Worm (Caenorhabditis elegans) whole organism, young adult: ENCODE measurements around the gene ZK105.11.

Experiments used
- B0035.1 ChIP-seq: sonication (generic microtip); optimal IDR thresholded peaks from 2 replicates; lab custom pipeline; 2016; ENCODE audit warnings: missing genetic modification characterization, mild to moderate bottlenecking, missing compliant biosample characterization, missing genotype, missing genetic modification reagents
- F22D6.2 ChIP-seq: sonication (generic microtip); optimal IDR thresholded peaks from 2 replicates; lab custom pipeline; 2016; ENCODE audit warnings: mild to moderate bottlenecking, missing genetic modification characterization, missing compliant biosample characterization
- F49E8.2 ChIP-seq: sonication (generic microtip); optimal IDR thresholded peaks from 3 replicates; lab custom pipeline; 2017; ENCODE audit warnings: missing genetic modification characterization, mild to moderate bottlenecking, missing compliant biosample characterization, antibody characterized with exemption, moderate library complexity; ENCODE audit not compliant: insufficient read depth
- F57A8.1 ChIP-seq: fragments of 200-800 bp; sonication (Bioruptor generic); optimal IDR thresholded peaks from 2 replicates; lab custom pipeline; 2018; ENCODE audit warnings: mild to moderate bottlenecking, missing genetic modification characterization, moderate library complexity, missing compliant biosample characterization
- F57C9.4 ChIP-seq: sonication (generic microtip); optimal IDR thresholded peaks from 2 replicates; lab custom pipeline; 2017; ENCODE audit warnings: mild to moderate bottlenecking, missing genetic modification characterization, missing compliant biosample characterization
- K12H6.12 ChIP-seq: fragments of 200-800 bp; sonication (Bioruptor generic); optimal IDR thresholded peaks from 2 replicates; lab custom pipeline; 2018; ENCODE audit warnings: mild to moderate bottlenecking, missing genetic modification characterization, missing compliant biosample characterization
- T07F8.4 ChIP-seq: sonication (generic microtip); optimal IDR thresholded peaks from 2 replicates; lab custom pipeline; 2016; ENCODE audit warnings: mild to moderate bottlenecking, missing genetic modification characterization, moderate library complexity, missing compliant biosample characterization
- atf-7 ChIP-seq: sonication (generic microtip); optimal IDR thresholded peaks from 2 replicates; lab custom pipeline; 2017; ENCODE audit warnings: mild to moderate bottlenecking, missing genetic modification characterization, missing compliant biosample characterization
- attf-3 ChIP-seq: fragments of 200-800 bp; sonication (Bioruptor generic); conservative IDR thresholded peaks from 2 replicates; pipeline ENCODE4 v1.3.6; 2022; ENCODE audit warnings: missing genetic modification reagents, missing genetic modification characterization, missing compliant biosample characterization
- cebp-2 ChIP-seq: fragments of 200-800 bp; sonication (Bioruptor generic); IDR thresholded peaks from 2 replicates; pipeline ENCODE4 v1.3.6; 2022; ENCODE audit warnings: missing genetic modification characterization, missing compliant biosample characterization
- ceh-100 ChIP-seq: fragments of 200-800 bp; sonication (Bioruptor generic); IDR thresholded peaks from 2 replicates; pipeline ENCODE4 v1.3.6; 2022; ENCODE audit warnings: missing genetic modification reagents, missing genetic modification characterization, missing compliant biosample characterization
- ceh-27 ChIP-seq: fragments of 200-800 bp; sonication (Bioruptor generic); optimal IDR thresholded peaks from 2 replicates; lab custom pipeline; 2018; ENCODE audit warnings: mild to moderate bottlenecking, missing genetic modification characterization, moderate library complexity, missing compliant biosample characterization
- ceh-79 ChIP-seq: sonication (generic microtip); optimal IDR thresholded peaks from 2 replicates; lab custom pipeline; 2017; ENCODE audit warnings: mild to moderate bottlenecking, missing genetic modification characterization, missing compliant biosample characterization
- die-1 ChIP-seq: sonication (generic microtip); optimal IDR thresholded peaks from 2 replicates; lab custom pipeline; 2016; ENCODE audit warnings: missing genotype, mild to moderate bottlenecking, missing genetic modification characterization, missing compliant biosample characterization
- ets-4 ChIP-seq: fragments of 200-800 bp; sonication (Bioruptor generic); optimal IDR thresholded peaks from 2 replicates; lab custom pipeline; 2018; ENCODE audit warnings: mild to moderate bottlenecking, missing genetic modification characterization, missing compliant biosample characterization
- hlh-26 ChIP-seq: fragments of 200-800 bp; sonication (Bioruptor generic); conservative IDR thresholded peaks from 2 replicates; pipeline ENCODE4 v1.3.6; 2022; ENCODE audit warnings: missing genetic modification reagents, missing genetic modification characterization, missing compliant biosample characterization
- hmg-20 ChIP-seq: fragments of 200-800 bp; sonication (Bioruptor generic); IDR thresholded peaks from 2 replicates; pipeline ENCODE4 v1.3.6; 2022; ENCODE audit warnings: missing genetic modification reagents, missing genetic modification characterization, missing compliant biosample characterization
- nfya-1 ChIP-seq: sonication (generic microtip); optimal IDR thresholded peaks from 2 replicates; lab custom pipeline; 2017; ENCODE audit warnings: antibody characterized with exemption, missing compliant biosample characterization, missing genetic modification characterization, borderline replicate concordance; ENCODE audit not compliant: insufficient read depth
- nfyb-1 ChIP-seq: fragments of 200-800 bp; sonication (Bioruptor generic); IDR thresholded peaks from 2 replicates; pipeline ENCODE4 v1.3.6; 2022; ENCODE audit warnings: missing genetic modification reagents, missing genetic modification characterization, missing compliant biosample characterization
- nhr-179 ChIP-seq: sonication (generic microtip); optimal IDR thresholded peaks from 2 replicates; lab custom pipeline; 2016; ENCODE audit warnings: mild to moderate bottlenecking, missing genetic modification characterization, missing compliant biosample characterization
- nhr-80 ChIP-seq: sonication (generic microtip); optimal IDR thresholded peaks from 2 replicates; lab custom pipeline; 2016; ENCODE audit warnings: missing genetic modification characterization, missing compliant biosample characterization
- repo-1 ChIP-seq: sonication (generic microtip); optimal IDR thresholded peaks from 2 replicates; lab custom pipeline; 2017; ENCODE audit warnings: mild to moderate bottlenecking, missing genetic modification characterization, missing compliant biosample characterization
- sdz-38 ChIP-seq: sonication (generic microtip); optimal IDR thresholded peaks from 2 replicates; lab custom pipeline; 2016; ENCODE audit warnings: missing genotype, missing genetic modification characterization, missing compliant biosample characterization
- sea-2 ChIP-seq: fragments of 200-800 bp; sonication (Bioruptor generic); IDR thresholded peaks from 2 replicates; pipeline ENCODE4 v1.3.6; 2022; ENCODE audit warnings: missing genetic modification characterization, missing compliant biosample characterization
- snpc-3.4 ChIP-seq: sonication (generic microtip); optimal IDR thresholded peaks from 2 replicates; lab custom pipeline; 2017; ENCODE audit warnings: missing genetic modification characterization, mild to moderate bottlenecking, missing compliant biosample characterization, antibody characterized with exemption, moderate library complexity, missing genotype, missing genetic modification reagents
- snpc-4 ChIP-seq, 5 experiments: fragments of 150-350 bp in 1 of 5; sonication (generic microtip) in 4 of 5; optimal IDR thresholded peaks; 2 replicates each; lab custom pipeline; 2014 to 2018; ENCODE audit warnings: missing genetic modification characterization in 5 of 5, missing biosample characterization in 3 of 5, antibody characterized with exemption in 2 of 5, mild to moderate bottlenecking in 2 of 5, missing compliant biosample characterization in 2 of 5, missing genotype in 2 of 5, moderate library complexity in 2 of 5, missing genetic modification reagents in 1 of 5
- somi-1 ChIP-seq: fragments of 200-800 bp; sonication (Bioruptor generic); optimal IDR thresholded peaks from 2 replicates; lab custom pipeline; 2018; ENCODE audit warnings: mild to moderate bottlenecking, missing genetic modification characterization, missing compliant biosample characterization
- tlf-1 ChIP-seq: fragments of 200-800 bp; sonication (Bioruptor generic); optimal IDR thresholded peaks from 2 replicates; lab custom pipeline; 2018; ENCODE audit warnings: mild to moderate bottlenecking, missing genetic modification characterization, missing compliant biosample characterization
- zfh-2 ChIP-seq: fragments of 200-800 bp; sonication (Bioruptor generic); conservative IDR thresholded peaks from 2 replicates; pipeline ENCODE4 v1.3.6; 2022; ENCODE audit warnings: missing genetic modification reagents, missing genetic modification characterization, missing compliant biosample characterization
- ztf-26 ChIP-seq: sonication (generic microtip); optimal IDR thresholded peaks from 2 replicates; lab custom pipeline; 2017; ENCODE audit warnings: missing genetic modification characterization, missing compliant biosample characterization

The ZK105.11 gene

ce11 chrV:7690637-7691036 is 17.8 kb downstream of the ZK105.11 start:
- TF ChIP-seq F49E8.2 (tag; lab: Kevin White, UChicago) (no peak), sdz-38 (tag; lab: Kevin White, UChicago) (no peak), ceh-79 (tag; lab: Kevin White, UChicago) (no peak), repo-1 (tag; lab: Kevin White, UChicago) (no peak), tlf-1 (GFP tag; lab: Kevin White, UChicago) (no peak), ceh-27 (GFP tag; lab: Kevin White, UChicago) (no peak), cebp-2 (no peak), nfya-1 (tag; lab: Kevin White, UChicago) (no peak), K12H6.12 (tag; lab: Kevin White, UChicago) (no peak)

ce11 chrV:7689888-7690287 is 18.5 kb downstream of the ZK105.11 start, which contains the start of gene C12D5.9:
TSS of gene C12D5.9 (minus strand) at chrV:7689988.
- TF ChIP-seq sea-2 (GFP tag; lab: Robert Waterston, UW) (no peak), attf-3 (GFP tag; lab: Robert Waterston, UW) (no peak), nfyb-1 (GFP tag; lab: Robert Waterston, UW) (no peak), F49E8.2 (tag; lab: Kevin White, UChicago) (no peak), nhr-179 (tag; lab: Kevin White, UChicago) (no peak)

DNA sequence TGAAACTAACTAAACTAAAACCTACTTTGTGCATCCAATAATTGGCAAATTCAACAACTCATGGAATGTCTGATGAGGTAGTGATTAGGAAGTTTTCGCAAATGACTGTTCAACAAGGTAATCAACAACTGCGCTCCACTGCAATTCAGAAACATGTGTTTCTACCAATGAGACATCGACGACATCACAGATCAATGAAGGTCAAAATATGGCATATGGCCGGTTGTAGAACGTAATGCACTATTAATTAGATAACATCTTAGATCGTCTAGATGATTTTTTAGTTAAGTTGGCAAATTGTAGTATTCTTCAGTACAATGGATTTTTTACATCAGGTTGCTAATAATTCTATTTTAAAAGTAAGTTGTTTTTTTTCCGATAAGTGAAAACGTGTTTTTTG is 22.2 kb downstream of the ZK105.11 start, which contains the start of the genes nhr-94 and nhr-152:
nhr-94 (minus strand) TSS at position 147 of the 400 bp plus-strand sequence.
nhr-152 (plus strand) TSS at position 162 of the 400 bp plus-strand sequence.
- no peak for TF ChIP-seq hlh-26 (GFP tag; lab: Robert Waterston, UW)
- no peak for TF ChIP-seq F57A8.1
- no peak for TF ChIP-seq T07F8.4
- no peak for TF ChIP-seq ztf-26 (tag; lab: Kevin White, UChicago)
- no peak for TF ChIP-seq die-1 (tag; lab: Kevin White, UChicago)
- TF ChIP-seq B0035.1: no peak
- no peak for TF ChIP-seq atf-7 (tag; lab: Kevin White, UChicago)
- TF ChIP-seq somi-1 (GFP tag; lab: Kevin White, UChicago): no peak
- no peak for TF ChIP-seq sea-2 (GFP tag; lab: Robert Waterston, UW)
- TF ChIP-seq F57C9.4 (tag; lab: Kevin White, UChicago): no peak

ce11 chrV:7683907-7684655 is 24.3 kb downstream of the ZK105.11 start, which contains the start of gene sre-11:
TSS of gene sre-11 (minus strand) at chrV:7683957.
- TF ChIP-seq ceh-100 (GFP tag; lab: Robert Waterston, UW): no peak
- no peak for TF ChIP-seq snpc-4 (GFP tag; optimal IDR thresholded peaks at IDR 0.05; lab: Kevin White, UChicago)
- no peak for TF ChIP-seq snpc-4 (tag; optimal IDR thresholded peaks at IDR 0.05; lab: Kevin White, UChicago)
- TF ChIP-seq ets-4 (GFP tag; lab: Kevin White, UChicago): no peak
- TF ChIP-seq F49E8.2 (tag; lab: Kevin White, UChicago): no peak
- TF ChIP-seq F22D6.2 (tag; lab: Kevin White, UChicago): no peak
- no peak for TF ChIP-seq hmg-20
- no peak for TF ChIP-seq snpc-3.4 (tag; lab: Kevin White, UChicago)
- TF ChIP-seq zfh-2: no peak
- no peak for TF ChIP-seq nhr-80 (tag; lab: Kevin White, UChicago)
